Worm (Caenorhabditis elegans) whole organism, L4/young adult: ENCODE data around the gene K01A2.5.

ENCODE experiments used
- W03F9.2 ChIP-seq: fragments of 150-350 bp; optimal IDR thresholded peaks from 2 replicates; lab custom pipeline; 2014; ENCODE audit warnings: missing biosample characterization, missing genetic modification characterization
- dao-5 ChIP-seq: sonication (generic microtip); optimal IDR thresholded peaks from 2 replicates; lab custom pipeline; 2016; ENCODE audit warnings: missing genotype, missing genetic modification characterization, moderate library complexity, missing compliant biosample characterization
- him-1 ChIP-seq: sonication (generic microtip); optimal IDR thresholded peaks from 2 replicates; lab custom pipeline; 2016; ENCODE audit warnings: missing genotype, missing genetic modification reagents, missing genetic modification characterization, missing compliant biosample characterization

- TF ChIP-seq him-1 (tag; lab: Kevin White, UChicago) (no peak), dao-5 (tag; lab: Kevin White, UChicago) (no peak), W03F9.2 (tag; lab: Kevin White, UChicago) (no peak)
These were observed 4.6 kb downstream of the K01A2.5 start, which contains the start of gene col-69 for ce11 chrII:305645-306044.
